Fruit fly (Drosophila melanogaster) whole organism, embryonic: ENCODE results near the gene Ugt35E1.

ENCODE experiments used
- CG10209 ChIP-seq: fragments of 200-800 bp; sonication (Bioruptor generic); optimal IDR thresholded peaks from 3 replicates; lab custom pipeline; 2017; ENCODE audit warnings: missing biosample characterization, mild to moderate bottlenecking, missing genetic modification characterization, missing genetic modification reagents
- CG13775 ChIP-seq: fragments of 200-800 bp; sonication (Bioruptor generic); optimal IDR thresholded peaks from 3 replicates; lab custom pipeline; 2017; ENCODE audit warnings: missing biosample characterization, mild to moderate bottlenecking, missing genetic modification characterization
- CG2712 ChIP-seq: fragments of 200-800 bp; optimal IDR thresholded peaks from 3 replicates; lab custom pipeline; 2019; ENCODE audit warnings: missing biosample characterization, mild to moderate bottlenecking, missing genetic modification characterization, moderate library complexity
- CG7271 ChIP-seq: fragments of 200-800 bp; sonication (Bioruptor generic); optimal IDR thresholded peaks from 2 replicates; lab custom pipeline; 2018; ENCODE audit warnings: missing biosample characterization, mild to moderate bottlenecking, missing genetic modification characterization, moderate library complexity
- CG7839 ChIP-seq: fragments of 200-800 bp; sonication (Bioruptor generic); optimal IDR thresholded peaks from 3 replicates; lab custom pipeline; 2018; ENCODE audit warnings: missing biosample characterization, mild to moderate bottlenecking, missing genetic modification characterization, moderate library complexity
- tio ChIP-seq: fragments of 200-800 bp; sonication (Bioruptor generic); optimal IDR thresholded peaks from 2 replicates; lab custom pipeline; 2017; ENCODE audit warnings: missing biosample characterization, missing genetic modification characterization, inconsistent platforms
- usp ChIP-seq: fragments of >200 bp; optimal IDR thresholded peaks from 2 replicates; lab custom pipeline; 2017; ENCODE audit warnings: missing biosample characterization, missing genetic modification characterization

- no peak for TF ChIP-seq usp
- no peak for TF ChIP-seq CG7839 (tag; lab: Kevin White, UChicago)
- TF ChIP-seq CG13775 = no peak
- no peak for TF ChIP-seq tio (GFP tag; lab: Kevin White, UChicago)
- TF ChIP-seq CG10209 (GFP tag; lab: Kevin White, UChicago) = no peak
- no peak for TF ChIP-seq CG2712
- no peak for TF ChIP-seq CG7271 (tag; lab: Kevin White, UChicago)
These were observed 50.3 kb downstream of the Ugt35E1 start, which contains the start of gene SdhCL for dm6 chr3R:11115606-11116005.
